Worm (Caenorhabditis elegans) whole organism, late embryonic: Measurements from ENCODE around the gene C14A4.8.

Source experiments
- ceh-22 ChIP-seq: sonication (generic microtip); optimal IDR thresholded peaks from 2 replicates; lab custom pipeline; 2017; ENCODE audit warnings: missing biosample characterization, missing genetic modification characterization
- ceh-9 ChIP-seq: sonication (generic microtip); optimal IDR thresholded peaks from 2 replicates; lab custom pipeline; 2016; ENCODE audit warnings: mild to moderate bottlenecking, missing genetic modification characterization, inconsistent platforms, missing compliant biosample characterization
- dve-1 ChIP-seq: sonication (generic microtip); optimal IDR thresholded peaks from 2 replicates; lab custom pipeline; 2017; ENCODE audit warnings: antibody characterized with exemption, mild to moderate bottlenecking, missing genetic modification characterization, missing compliant biosample characterization
- fkh-10 ChIP-seq: fragments of 150-350 bp; optimal IDR thresholded peaks from 2 replicates; lab custom pipeline; 2014; ENCODE audit warnings: missing biosample characterization, missing genetic modification reagents, missing genetic modification characterization
- hlh-15 ChIP-seq: sonication (generic microtip); optimal IDR thresholded peaks from 2 replicates; lab custom pipeline; 2016; ENCODE audit warnings: missing genetic modification characterization, missing compliant biosample characterization
- hlh-6 ChIP-seq: sonication (generic microtip); optimal IDR thresholded peaks from 2 replicates; lab custom pipeline; 2016; ENCODE audit warnings: missing genotype, missing genetic modification characterization, missing compliant biosample characterization
- lin-11 ChIP-seq: fragments of 200-800 bp; sonication (Bioruptor generic); optimal IDR thresholded peaks from 2 replicates; lab custom pipeline; 2018; ENCODE audit warnings: mild to moderate bottlenecking, missing genetic modification characterization, missing compliant biosample characterization
- nhr-11 ChIP-seq: fragments of 150-350 bp; optimal IDR thresholded peaks from 2 replicates; lab custom pipeline; 2014; ENCODE audit warnings: missing biosample characterization, missing genetic modification characterization
- npax-4 ChIP-seq: sonication (generic microtip); optimal IDR thresholded peaks from 2 replicates; lab custom pipeline; 2016; ENCODE audit warnings: missing genetic modification characterization, missing compliant biosample characterization
- zip-5 ChIP-seq: sonication (generic microtip); optimal IDR thresholded peaks from 2 replicates; lab custom pipeline; 2016; ENCODE audit warnings: missing genetic modification characterization, missing compliant biosample characterization
- ztf-16 ChIP-seq: sonication (generic microtip); optimal IDR thresholded peaks from 2 replicates; lab custom pipeline; 2017; ENCODE audit warnings: missing genetic modification characterization, missing compliant biosample characterization

DNA sequence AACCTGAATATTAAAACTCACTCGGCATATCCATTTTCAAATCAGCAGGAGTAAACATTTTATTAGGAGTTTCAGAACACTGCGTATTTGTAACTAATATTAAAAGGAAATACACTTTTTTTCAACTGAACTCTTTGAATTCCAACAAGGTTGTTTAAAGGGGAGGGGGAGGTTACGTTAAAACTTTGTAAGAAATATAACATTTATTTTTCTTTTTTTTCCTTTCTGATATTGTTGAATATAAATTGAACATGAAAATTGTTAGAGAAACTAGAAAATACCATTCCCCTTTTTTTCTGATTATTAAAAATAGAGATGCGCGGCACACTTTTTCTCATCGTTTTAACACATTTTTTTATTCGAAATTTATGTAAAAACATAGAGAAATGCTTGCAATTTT, at the start of gene C14A4.8:
- TF ChIP-seq fkh-10 (GFP tag; lab: Kevin White, UChicago) (no peak), ceh-9 (no peak), nhr-11 (tag; lab: Kevin White, UChicago) (no peak), dve-1 (tag; lab: Kevin White, UChicago) (no peak), zip-5 (tag; lab: Kevin White, UChicago) (no peak), ceh-22 (tag; lab: Kevin White, UChicago) (no peak), hlh-6 (tag; lab: Kevin White, UChicago) (no peak), npax-4 (tag; lab: Kevin White, UChicago) (no peak), ztf-16 (tag; lab: Kevin White, UChicago) (no peak), lin-11 (no peak), hlh-15 (tag; lab: Kevin White, UChicago) (no peak)
